Worm (Caenorhabditis elegans): ENCODE results near the gene C44H4.4.

C44H4.4 gene

ce11 chrX:14589051-14589736 is at the start of gene C44H4.4, which contains the start of gene tap-1:
Gene C44H4.4, minus strand, starts transcription at chrX:14589101.
Gene tap-1, plus strand, starts transcription at chrX:14589624.
- TF ChIP-seq dpl-1 (GFP tag; optimal IDR thresholded peaks at IDR 0.05), result no peak
- no peak for TF ChIP-seq lin-15B (tag; optimal IDR thresholded peaks at IDR 0.05)
- peak in 1 of 3 experiments; percentile 13 for TF ChIP-seq ceh-82 (tag; optimal IDR thresholded peaks at IDR 0.05)
- no peak for TF ChIP-seq hlh-4 (tag; optimal IDR thresholded peaks at IDR 0.05)
- TF ChIP-seq unc-98 (GFP tag; IDR thresholded peaks at IDR 0.05), result no peak
- TF ChIP-seq ama-1 (optimal IDR thresholded peaks at IDR 0.05), result no peak
- no peak for TF ChIP-seq aly-2 (tag; optimal IDR thresholded peaks at IDR 0.05)
- TF ChIP-seq grh-1 (GFP tag; IDR thresholded peaks at IDR 0.05), result no peak
- no peak for TF ChIP-seq aha-1 (tag; optimal IDR thresholded peaks at IDR 0.05)
- no peak for TF ChIP-seq mep-1 (tag; optimal IDR thresholded peaks at IDR 0.05)
- no peak for TF ChIP-seq fos-1 (tag; optimal IDR thresholded peaks at IDR 0.05)
- no peak for TF ChIP-seq mef-2 (tag; optimal IDR thresholded peaks at IDR 0.05)
- TF ChIP-seq lin-14 (GFP tag; optimal IDR thresholded peaks at IDR 0.05), result peak; percentile 69
- no peak for TF ChIP-seq vab-15 (tag; optimal IDR thresholded peaks at IDR 0.05)
- no peak for TF ChIP-seq C04F5.9 (tag; optimal IDR thresholded peaks at IDR 0.05)
- no peak for TF ChIP-seq egl-13 (tag; optimal IDR thresholded peaks at IDR 0.05)
- TF ChIP-seq zip-4 (GFP tag; optimal IDR thresholded peaks at IDR 0.05), result no peak
- TF ChIP-seq fkh-8 (tag; optimal IDR thresholded peaks at IDR 0.05), result peak; percentile 1
- peak; percentile 20 for TF ChIP-seq elt-2 (tag; optimal IDR thresholded peaks at IDR 0.05)
- TF ChIP-seq efl-1 (optimal IDR thresholded peaks at IDR 0.05), result no peak
- no peak for TF ChIP-seq efl-1 (GFP tag; optimal IDR thresholded peaks at IDR 0.05 in 1 of 2)
- TF ChIP-seq nhr-28 (tag; optimal IDR thresholded peaks at IDR 0.05), result no peak
- TF ChIP-seq pqm-1 (tag; optimal IDR thresholded peaks at IDR 0.05), result no peak
- no peak for TF ChIP-seq snpc-4 (tag; optimal IDR thresholded peaks at IDR 0.05)
- no peak for TF ChIP-seq nhr-84 (tag; optimal IDR thresholded peaks at IDR 0.05)
- TF ChIP-seq isw-1 (GFP tag; IDR thresholded peaks at IDR 0.05), result peak; percentile 3; the same call in 1 of the 2 replicates
- peak; percentile 26 for TF ChIP-seq snu-23 (GFP tag; optimal IDR thresholded peaks at IDR 0.05)
- no peak for TF ChIP-seq ztf-4 (tag; optimal IDR thresholded peaks at IDR 0.05)
- no peak for TF ChIP-seq nhr-76 (tag; optimal IDR thresholded peaks at IDR 0.05)
- no peak for TF ChIP-seq sptf-1 (tag; optimal IDR thresholded peaks at IDR 0.05)
- no peak for TF ChIP-seq alr-1 (tag; optimal IDR thresholded peaks at IDR 0.05; ENCODE audit: borderline replicate concordance)
- TF ChIP-seq nhr-77 (tag; optimal IDR thresholded peaks at IDR 0.05), result no peak
- no peak for TF ChIP-seq ztf-11 (tag; optimal IDR thresholded peaks at IDR 0.05)
- TF ChIP-seq ceh-8 (GFP tag; optimal IDR thresholded peaks at IDR 0.05), result no peak
- no peak for TF ChIP-seq nhr-85 (tag)
- TF ChIP-seq unc-62 (GFP tag; optimal IDR thresholded peaks at IDR 0.05), result no peak
- no peak for TF ChIP-seq lir-3 (tag; optimal IDR thresholded peaks at IDR 0.05; ENCODE audit: poor library complexity)
- TF ChIP-seq nhr-47 (tag; optimal IDR thresholded peaks at IDR 0.05), result peak; percentile 25
- no peak for TF ChIP-seq hpl-2 (GFP tag; optimal IDR thresholded peaks at IDR 0.05)
- TF ChIP-seq Y116A8C.19 (tag; optimal IDR thresholded peaks at IDR 0.05; ENCODE audit: borderline replicate concordance), result no peak
- TF ChIP-seq nhr-12 (tag; optimal IDR thresholded peaks at IDR 0.05), result no peak
- TF ChIP-seq xbp-1 (tag; optimal IDR thresholded peaks at IDR 0.05), result peak; percentile 0
- TF ChIP-seq dsc-1 (tag; optimal IDR thresholded peaks at IDR 0.05), result no peak
- TF ChIP-seq tlp-1 (tag; optimal IDR thresholded peaks at IDR 0.05), result no peak
- TF ChIP-seq pax-3 (tag; optimal IDR thresholded peaks at IDR 0.05), result no peak
- no peak for TF ChIP-seq fkh-4 (tag; optimal IDR thresholded peaks at IDR 0.05; ENCODE audit: borderline replicate concordance)
- peak; percentile 10 for TF ChIP-seq C16A3.4 (tag; optimal IDR thresholded peaks at IDR 0.05)
- peak; percentile 20 for TF ChIP-seq nhr-71 (tag; optimal IDR thresholded peaks at IDR 0.05)
- TF ChIP-seq lin-35 (GFP tag; optimal IDR thresholded peaks at IDR 0.05), result peak in 1 of 2 experiments; percentile 21
- TF ChIP-seq unc-30 (tag; optimal IDR thresholded peaks at IDR 0.05), result no peak
- no peak for TF ChIP-seq mab-9 (GFP tag; IDR thresholded peaks at IDR 0.05)
- no peak for TF ChIP-seq egl-27 (tag; optimal IDR thresholded peaks at IDR 0.05)
- TF ChIP-seq hlh-17 (GFP tag; optimal IDR thresholded peaks at IDR 0.05; ENCODE audit: borderline replicate concordance), result no peak
